Worm (Caenorhabditis elegans): ENCODE results near the gene H25K10.4.

The H25K10.4 gene

DNA sequence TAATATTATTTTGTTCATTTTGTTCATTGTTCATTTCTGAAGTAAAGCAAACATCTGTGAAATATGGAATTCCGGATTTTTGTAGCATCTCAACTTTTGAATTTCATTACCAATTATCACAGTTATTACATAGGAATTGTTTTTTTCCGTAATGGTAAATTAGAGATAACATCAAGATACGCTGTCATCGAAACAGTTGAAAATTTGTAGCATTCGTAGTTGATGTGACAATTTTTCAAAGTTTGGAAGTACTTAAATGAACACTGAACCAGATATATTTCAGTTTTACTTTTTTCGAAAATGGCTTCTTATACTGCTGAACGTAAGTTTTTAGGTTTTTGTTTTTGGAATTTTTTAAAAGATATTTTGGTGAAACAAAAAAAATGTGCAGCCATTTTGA, at the start of gene H25K10.4:
Gene H25K10.4, plus strand, starts transcription at position 301 of the 400 bp plus-strand sequence.
- TF ChIP-seq zfp-3 (GFP tag; conservative IDR thresholded peaks at IDR 0.05) = no peak
- TF ChIP-seq lin-39 (tag; optimal IDR thresholded peaks at IDR 0.05) = no peak
- no peak for TF ChIP-seq Y48G9A.11 (GFP tag; IDR thresholded peaks at IDR 0.05)
- TF ChIP-seq unc-130 (GFP tag; optimal IDR thresholded peaks at IDR 0.05) = no peak
- no peak for TF ChIP-seq lim-7 (GFP tag; IDR thresholded peaks at IDR 0.05)
- TF ChIP-seq mes-2 (tag; optimal IDR thresholded peaks at IDR 0.05; ENCODE audit: poor library complexity, severe bottlenecking) = no peak
- no peak for TF ChIP-seq T26A8.4 (GFP tag; IDR thresholded peaks at IDR 0.05)

DNA sequence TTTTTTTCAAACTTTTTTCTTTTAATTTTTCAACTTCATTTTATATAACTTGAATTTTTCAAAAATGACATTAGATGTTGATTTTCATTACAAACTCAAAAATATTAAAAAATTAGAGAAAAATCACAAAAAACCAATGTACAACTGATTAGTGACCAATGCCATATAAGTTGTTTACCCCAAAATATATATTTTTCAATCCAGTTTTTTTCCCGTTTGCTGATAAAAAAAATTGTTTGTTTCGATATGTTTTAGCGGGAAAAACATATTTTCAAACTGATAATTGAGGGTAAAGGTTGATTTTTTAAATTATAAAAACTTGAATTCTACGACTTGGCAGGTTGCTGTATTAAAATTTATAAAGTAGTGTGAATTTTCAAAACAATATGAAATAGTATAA, 49.0 kb upstream of the H25K10.4 start:
- TF ChIP-seq lin-38 (GFP tag; IDR thresholded peaks at IDR 0.05) = no peak
- TF ChIP-seq nhr-41 (GFP tag; IDR thresholded peaks at IDR 0.05) = no peak
- no peak for TF ChIP-seq unc-39 (tag; optimal IDR thresholded peaks at IDR 0.05)
- TF ChIP-seq ceh-32 (tag; optimal IDR thresholded peaks at IDR 0.05; ENCODE audit: poor library complexity) = no peak
- peak; percentile 10 for TF ChIP-seq dve-1 (tag; optimal IDR thresholded peaks at IDR 0.05; ENCODE audit: insufficient read depth)
- no peak for TF ChIP-seq daf-16 (GFP tag; optimal IDR thresholded peaks at IDR 0.05)
- TF ChIP-seq daf-16 (tag; optimal IDR thresholded peaks at IDR 0.05) = peak; percentile 99

DNA sequence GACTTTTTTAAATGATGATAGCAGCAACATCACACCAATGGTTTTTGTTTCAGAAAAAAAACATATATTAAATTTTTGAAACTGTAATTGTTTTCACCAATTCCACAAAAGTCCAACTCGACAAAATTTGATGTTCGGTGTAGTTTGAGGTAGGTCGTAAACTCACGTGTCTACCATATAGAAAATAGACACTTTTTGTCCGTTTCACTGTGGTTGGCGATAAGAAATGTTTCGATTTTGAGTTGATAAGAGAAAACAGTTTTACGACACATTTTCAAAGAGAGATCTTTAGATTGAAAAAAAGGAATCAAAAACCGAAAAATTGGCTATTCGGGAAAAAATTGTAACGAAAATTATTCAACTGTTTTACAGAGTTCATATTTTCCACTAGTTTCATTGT, 47.4 kb upstream of the H25K10.4 start:
- TF ChIP-seq pqm-1 (tag; optimal IDR thresholded peaks at IDR 0.05) = peak; percentile 64
- peak; percentile 95 for TF ChIP-seq dmd-6 (GFP tag; IDR thresholded peaks at IDR 0.05)
- no peak for TF ChIP-seq daf-16 (GFP tag; optimal IDR thresholded peaks at IDR 0.05)
- TF ChIP-seq daf-16 (tag; optimal IDR thresholded peaks at IDR 0.05) = peak; percentile 92
- no peak for TF ChIP-seq egl-27 (tag; optimal IDR thresholded peaks at IDR 0.05)
- TF ChIP-seq ceh-44 (GFP tag; IDR thresholded peaks at IDR 0.05) = no peak
- peak; percentile 55 for TF ChIP-seq hlh-11 (tag; optimal IDR thresholded peaks at IDR 0.05)
- TF ChIP-seq T26A8.4 (GFP tag; IDR thresholded peaks at IDR 0.05) = no peak
- peak; percentile 37 for TF ChIP-seq hlh-30 (tag; optimal IDR thresholded peaks at IDR 0.05; ENCODE audit: insufficient read depth)
- no peak for TF ChIP-seq ztf-7 (tag; optimal IDR thresholded peaks at IDR 0.05)
- no peak for TF ChIP-seq lir-3 (tag; optimal IDR thresholded peaks at IDR 0.05)
- TF ChIP-seq nhr-77 (tag; optimal IDR thresholded peaks at IDR 0.05) = peak; percentile 24
- no peak for TF ChIP-seq F49E8.2 (tag; optimal IDR thresholded peaks at IDR 0.05; ENCODE audit: borderline replicate concordance)
- peak; percentile 14 for TF ChIP-seq aha-1 (tag)
- TF ChIP-seq lsy-2 (tag; optimal IDR thresholded peaks at IDR 0.05) = peak in 1 of 2 experiments; percentile 8
- no peak for TF ChIP-seq zip-2 (tag; optimal IDR thresholded peaks at IDR 0.05)
- peak; percentile 63 for TF ChIP-seq mxl-3 (GFP tag; optimal IDR thresholded peaks at IDR 0.05)
- no peak for TF ChIP-seq rbr-2 (tag; optimal IDR thresholded peaks at IDR 0.05)
- TF ChIP-seq sdz-12 (GFP tag; optimal IDR thresholded peaks at IDR 0.05) = no peak
- peak; percentile 76 for TF ChIP-seq dve-1 (tag; optimal IDR thresholded peaks at IDR 0.05; ENCODE audit: insufficient read depth)
- TF ChIP-seq php-3 (GFP tag; IDR thresholded peaks at IDR 0.05) = 0 out of 2 replicates have a peak, but pooled peaks have one; percentile 44
- no peak for TF ChIP-seq lin-15B (tag; optimal IDR thresholded peaks at IDR 0.05)
- TF ChIP-seq mdl-1 (tag; optimal IDR thresholded peaks at IDR 0.05) = peak in 1 of 2 experiments; percentile 69
- peak; percentile 82 for TF ChIP-seq nhr-28 (tag; optimal IDR thresholded peaks at IDR 0.05)
- TF ChIP-seq F26F4.8 (GFP tag; conservative IDR thresholded peaks at IDR 0.05) = no peak

DNA sequence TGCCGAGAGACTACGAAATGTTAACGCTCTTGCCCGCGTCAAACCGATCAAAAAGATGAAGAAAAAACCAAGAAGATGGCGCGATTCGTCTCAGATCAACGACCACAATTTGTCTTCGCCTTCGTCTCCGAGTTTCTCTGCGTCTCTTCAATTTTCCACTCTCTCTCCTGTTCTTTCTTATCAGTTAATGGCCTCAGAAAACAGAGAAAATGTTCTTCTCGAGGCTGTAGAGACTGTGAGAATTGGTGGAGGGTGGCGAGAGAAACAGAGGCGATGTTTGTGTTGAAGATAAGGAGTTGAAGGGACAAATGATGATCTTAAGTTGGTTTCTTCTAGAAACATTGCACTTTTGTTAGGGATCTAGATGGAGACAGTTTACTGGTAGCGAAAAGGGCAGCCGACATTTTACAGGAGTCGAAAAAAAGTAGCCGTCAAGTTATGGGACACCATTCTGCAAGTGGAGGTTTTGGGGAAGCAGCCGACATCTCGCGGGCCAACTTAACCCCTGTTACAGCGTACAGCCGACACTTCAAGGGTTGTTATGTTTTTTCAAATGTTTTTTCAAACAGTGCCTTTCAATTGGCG, 44.9 kb upstream of the H25K10.4 start:
- peak; percentile 95 for TF ChIP-seq nhr-10 (tag; optimal IDR thresholded peaks at IDR 0.05)
- TF ChIP-seq attf-4 (tag; optimal IDR thresholded peaks at IDR 0.05) = no peak
- TF ChIP-seq nhr-111 (GFP tag; optimal IDR thresholded peaks at IDR 0.05) = no peak
- TF ChIP-seq ama-1 (optimal IDR thresholded peaks at IDR 0.05) = no peak
- no peak for TF ChIP-seq nhr-42 (GFP tag; IDR thresholded peaks at IDR 0.05)
- no peak for TF ChIP-seq lin-29 (GFP tag; IDR thresholded peaks at IDR 0.05)
- no peak for TF ChIP-seq lin-15B (tag; optimal IDR thresholded peaks at IDR 0.05)
- TF ChIP-seq dmd-6 (GFP tag; IDR thresholded peaks at IDR 0.05) = peak; percentile 100
- TF ChIP-seq F37D6.2 (tag; optimal IDR thresholded peaks at IDR 0.05) = no peak
- no peak for TF ChIP-seq zfp-2 (tag; optimal IDR thresholded peaks at IDR 0.05)
- TF ChIP-seq mep-1 (tag; optimal IDR thresholded peaks at IDR 0.05) = peak; percentile 78
- no peak for TF ChIP-seq aha-1 (tag)
- no peak for TF ChIP-seq ceh-82 (tag; optimal IDR thresholded peaks at IDR 0.05)
- no peak for TF ChIP-seq ceh-20 (GFP tag; IDR thresholded peaks at IDR 0.05)
- TF ChIP-seq lin-38 (GFP tag; IDR thresholded peaks at IDR 0.05) = no peak
- no peak for TF ChIP-seq zag-1 (tag; optimal IDR thresholded peaks at IDR 0.05)
- TF ChIP-seq snpc-1.2 (GFP tag; IDR thresholded peaks at IDR 0.05) = no peak
